Worm (Caenorhabditis elegans): ENCODE data around the gene F11C1.9.

DNA sequence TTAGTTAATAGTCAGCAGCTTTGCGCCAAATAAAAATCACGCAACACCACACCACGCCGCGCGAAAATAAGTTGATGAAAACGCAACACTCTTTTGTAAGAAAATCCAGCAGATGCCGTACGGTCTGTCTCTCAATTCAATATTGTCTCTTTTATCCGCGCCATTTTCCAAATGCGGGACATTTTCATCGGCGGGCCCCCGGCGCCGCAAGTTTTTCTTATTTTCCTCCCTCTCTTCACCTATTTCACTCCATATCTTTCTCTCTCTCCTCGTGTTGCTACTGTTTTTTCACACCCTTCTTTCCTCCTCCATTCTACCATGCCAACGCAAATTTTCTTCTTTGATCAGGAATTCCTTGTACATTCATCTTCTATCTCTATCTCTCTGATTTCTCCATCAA is 29.0 kb upstream of the F11C1.9 start:
- TF ChIP-seq klf-2 (GFP tag; conservative IDR thresholded peaks at IDR 0.05): no peak
- TF ChIP-seq T22C8.4 (GFP tag; IDR thresholded peaks at IDR 0.05): no peak
- TF ChIP-seq tab-1 (GFP tag; IDR thresholded peaks at IDR 0.05): no peak
- no peak for TF ChIP-seq ztf-29 (GFP tag; IDR thresholded peaks at IDR 0.05)

Measured in whole organism, midembryonic.